Worm (Caenorhabditis elegans): ENCODE data around the gene srp-6.

ce11 chrV:7426594-7426993 lies 40.7 kb upstream of the srp-6 start, which contains the start of gene srw-68:
- TF ChIP-seq fos-1 (tag; optimal IDR thresholded peaks at IDR 0.05): no peak
- no peak for TF ChIP-seq ztf-11 (tag; optimal IDR thresholded peaks at IDR 0.05)
- no peak for TF ChIP-seq ceh-82 (tag; optimal IDR thresholded peaks at IDR 0.05)
- no peak for TF ChIP-seq nhr-11 (tag; optimal IDR thresholded peaks at IDR 0.05)
- TF ChIP-seq egl-27 (tag; optimal IDR thresholded peaks at IDR 0.05): no peak
- no peak for TF ChIP-seq nhr-237 (tag; optimal IDR thresholded peaks at IDR 0.05)

All from whole organism, L2 larva.